Worm (Caenorhabditis elegans): ENCODE data around the gene mlck-1.
A peak's percentile ranks its signal among the peaks of the same experiment; 100 is the strongest.

mlck-1 gene

DNA sequence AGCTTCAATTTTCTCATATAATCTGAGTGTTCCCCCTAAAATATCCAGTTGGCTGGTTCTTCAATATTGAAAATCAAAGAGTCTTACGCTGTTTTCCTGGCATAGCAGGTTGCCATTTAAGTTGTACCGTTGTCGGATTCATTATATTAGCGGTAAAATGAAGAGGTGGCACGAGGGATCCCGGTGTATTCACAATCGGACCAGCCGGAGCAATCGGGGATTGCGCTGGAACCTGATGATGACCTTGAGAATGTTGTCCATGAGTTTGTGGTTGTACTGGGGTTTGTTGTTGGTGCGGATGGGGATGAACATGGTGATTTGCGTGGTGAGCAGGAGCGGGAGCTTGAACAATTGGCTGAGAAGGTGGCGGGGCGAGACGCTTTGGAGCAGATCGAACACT lies 25.1 kb downstream of the mlck-1 start:
- no peak for TF ChIP-seq nhr-23 (tag; optimal IDR thresholded peaks at IDR 0.05)
- TF ChIP-seq hmg-11 (tag; optimal IDR thresholded peaks at IDR 0.05), result no peak
- no peak for TF ChIP-seq nhr-237 (tag; optimal IDR thresholded peaks at IDR 0.05)
- no peak for TF ChIP-seq jun-1 (tag; optimal IDR thresholded peaks at IDR 0.05)
- TF ChIP-seq nhr-43 (tag; optimal IDR thresholded peaks at IDR 0.05; ENCODE audit: poor library complexity, severe bottlenecking), result no peak
- TF ChIP-seq nhr-12 (tag; optimal IDR thresholded peaks at IDR 0.05), result no peak
- no peak for TF ChIP-seq egl-5 (tag; optimal IDR thresholded peaks at IDR 0.05)
- TF ChIP-seq mdl-1 (tag; optimal IDR thresholded peaks at IDR 0.05), result no peak
- no peak for TF ChIP-seq ceh-16 (tag; optimal IDR thresholded peaks at IDR 0.05)
- no peak for TF ChIP-seq fos-1 (tag; optimal IDR thresholded peaks at IDR 0.05)
- TF ChIP-seq elt-2 (tag; optimal IDR thresholded peaks at IDR 0.05), result no peak
- TF ChIP-seq eor-1 (tag; optimal IDR thresholded peaks at IDR 0.05), result no peak
- no peak for TF ChIP-seq ZK546.5 (tag; optimal IDR thresholded peaks at IDR 0.05)
- TF ChIP-seq pha-4 (tag; optimal IDR thresholded peaks at IDR 0.05), result no peak
- no peak for TF ChIP-seq lin-39 (tag; optimal IDR thresholded peaks at IDR 0.05)
- TF ChIP-seq unc-39 (tag; optimal IDR thresholded peaks at IDR 0.05), result no peak
- no peak for TF ChIP-seq lin-15B (tag; optimal IDR thresholded peaks at IDR 0.05)
- TF ChIP-seq R02D3.7 (tag; optimal IDR thresholded peaks at IDR 0.05), result no peak
- no peak for TF ChIP-seq zag-1 (tag; optimal IDR thresholded peaks at IDR 0.05)
- TF ChIP-seq nhr-28 (tag; optimal IDR thresholded peaks at IDR 0.05), result no peak

DNA sequence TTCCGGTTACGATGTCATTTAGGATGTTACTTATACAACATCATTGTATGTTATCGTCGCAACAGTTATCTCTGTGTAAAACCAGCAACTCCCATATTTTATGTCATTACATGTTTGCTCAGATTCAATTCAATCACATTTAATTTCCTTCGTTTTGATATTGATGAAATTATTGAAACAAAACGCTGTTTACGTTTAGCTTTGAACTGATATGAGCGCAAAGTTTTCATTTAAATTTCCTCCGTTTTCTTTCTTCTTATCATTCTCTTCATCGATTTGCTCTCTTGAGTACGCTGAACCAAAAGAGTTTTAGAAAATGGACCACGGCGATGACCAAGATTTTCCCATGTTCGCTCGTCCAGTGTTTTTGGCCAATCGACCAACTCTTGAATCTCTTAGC lies 38.8 kb downstream of the mlck-1 start, which contains the start of gene sek-6:
sek-6 (plus strand) TSS at position 315 of the 400 bp plus-strand sequence.
- TF ChIP-seq elt-2 (tag; optimal IDR thresholded peaks at IDR 0.05), result peak; percentile 44
- TF ChIP-seq nhr-23 (tag; optimal IDR thresholded peaks at IDR 0.05), result no peak
- TF ChIP-seq ceh-82 (tag; optimal IDR thresholded peaks at IDR 0.05), result no peak

DNA sequence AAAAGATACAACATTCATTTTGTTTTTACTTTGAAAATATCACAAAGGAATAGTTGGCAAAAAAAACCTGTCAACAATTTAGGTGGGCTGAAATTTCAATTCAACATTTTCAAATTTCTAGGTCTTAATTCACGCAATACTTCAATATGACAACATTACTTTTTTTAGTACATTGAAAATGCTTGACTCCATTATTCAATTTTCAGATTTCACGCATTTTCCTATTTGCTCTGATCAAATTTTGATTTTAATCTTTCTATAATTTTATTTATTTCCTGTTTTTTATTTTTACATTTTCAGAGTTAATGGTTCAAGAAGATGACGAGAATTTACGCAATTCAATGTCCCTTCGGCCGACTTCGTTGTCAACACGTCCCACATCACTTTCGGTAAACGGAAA lies 42.0 kb downstream of the mlck-1 start, which contains the start of gene mkk-4:
mkk-4 (plus strand) TSS at position 301 of the 400 bp plus-strand sequence.
- TF ChIP-seq egl-5 (tag; optimal IDR thresholded peaks at IDR 0.05) (no peak), mml-1 (tag; optimal IDR thresholded peaks at IDR 0.05) (no peak), fos-1 (tag; optimal IDR thresholded peaks at IDR 0.05) (no peak), egl-27 (tag; optimal IDR thresholded peaks at IDR 0.05) (no peak), jun-1 (tag; optimal IDR thresholded peaks at IDR 0.05) (no peak)

DNA sequence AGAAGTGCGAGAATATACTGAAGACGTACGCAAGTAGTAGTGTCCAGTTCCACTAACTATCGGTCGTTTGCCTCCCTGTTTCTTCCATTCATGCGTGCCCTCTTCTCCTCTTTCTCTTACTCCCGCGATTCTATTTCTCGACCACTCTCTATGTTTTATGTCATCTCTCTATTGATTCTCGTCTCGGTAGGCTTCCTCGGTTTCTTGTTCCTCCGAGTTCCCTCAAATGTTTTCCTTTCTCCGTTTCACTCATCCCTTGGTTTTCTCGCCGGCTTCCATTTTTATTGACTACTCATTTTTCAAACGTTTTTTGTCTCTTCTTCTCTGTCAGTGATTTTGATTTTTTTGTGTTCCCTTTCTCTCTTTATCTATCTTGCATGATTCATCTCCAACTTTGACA lies 43.2 kb downstream of the mlck-1 start:
- TF ChIP-seq eor-1 (tag; optimal IDR thresholded peaks at IDR 0.05), result no peak
- TF ChIP-seq nhr-23 (tag; optimal IDR thresholded peaks at IDR 0.05), result peak; percentile 54
- TF ChIP-seq ZK546.5 (tag; optimal IDR thresholded peaks at IDR 0.05), result no peak
- peak; percentile 48 for TF ChIP-seq snpc-4 (tag; optimal IDR thresholded peaks at IDR 0.05)
- no peak for TF ChIP-seq ceh-16 (tag; optimal IDR thresholded peaks at IDR 0.05)
- no peak for TF ChIP-seq pqm-1 (tag; optimal IDR thresholded peaks at IDR 0.05)
- no peak for TF ChIP-seq zag-1 (tag; optimal IDR thresholded peaks at IDR 0.05)
- TF ChIP-seq fkh-10 (GFP tag; optimal IDR thresholded peaks at IDR 0.05), result no peak
- TF ChIP-seq ceh-9 (tag; optimal IDR thresholded peaks at IDR 0.05), result no peak
- TF ChIP-seq nhr-76 (tag; optimal IDR thresholded peaks at IDR 0.05), result no peak
- peak; percentile 48 for TF ChIP-seq lsy-12 (tag; optimal IDR thresholded peaks at IDR 0.05)
- no peak for TF ChIP-seq ztf-11 (tag; optimal IDR thresholded peaks at IDR 0.05)
- TF ChIP-seq egl-5 (tag; optimal IDR thresholded peaks at IDR 0.05), result peak; percentile 45
- TF ChIP-seq aly-2 (tag; optimal IDR thresholded peaks at IDR 0.05), result no peak
- no peak for TF ChIP-seq mdl-1 (tag; optimal IDR thresholded peaks at IDR 0.05)
- peak; percentile 4 for TF ChIP-seq elt-2 (tag; optimal IDR thresholded peaks at IDR 0.05)
- no peak for TF ChIP-seq tbx-2 (tag; optimal IDR thresholded peaks at IDR 0.05)
- peak; percentile 22 for TF ChIP-seq elt-1 (tag; optimal IDR thresholded peaks at IDR 0.05)
- TF ChIP-seq sea-2 (GFP tag; optimal IDR thresholded peaks at IDR 0.05), result no peak
- TF ChIP-seq unc-39 (tag; optimal IDR thresholded peaks at IDR 0.05), result no peak
- no peak for TF ChIP-seq daf-12 (tag; optimal IDR thresholded peaks at IDR 0.05)
- TF ChIP-seq nhr-237 (tag; optimal IDR thresholded peaks at IDR 0.05), result no peak
- TF ChIP-seq nhr-11 (tag; optimal IDR thresholded peaks at IDR 0.05), result no peak
- no peak for TF ChIP-seq nhr-43 (tag; optimal IDR thresholded peaks at IDR 0.05; ENCODE audit: poor library complexity, severe bottlenecking)
- no peak for TF ChIP-seq mml-1 (tag; optimal IDR thresholded peaks at IDR 0.05)
- peak; percentile 9 for TF ChIP-seq egl-27 (tag; optimal IDR thresholded peaks at IDR 0.05)
- TF ChIP-seq nhr-77 (tag; optimal IDR thresholded peaks at IDR 0.05), result no peak
- no peak for TF ChIP-seq ceh-82 (tag; optimal IDR thresholded peaks at IDR 0.05)
- no peak for TF ChIP-seq nhr-28 (tag; optimal IDR thresholded peaks at IDR 0.05)
- no peak for TF ChIP-seq skn-1 (tag; optimal IDR thresholded peaks at IDR 0.05)
- TF ChIP-seq ama-1 (optimal IDR thresholded peaks at IDR 0.05), result no peak
- TF ChIP-seq elt-3 (tag; optimal IDR thresholded peaks at IDR 0.05), result no peak
- TF ChIP-seq R02D3.7 (tag; optimal IDR thresholded peaks at IDR 0.05), result no peak
- TF ChIP-seq nhr-12 (tag; optimal IDR thresholded peaks at IDR 0.05), result no peak
- no peak for TF ChIP-seq ztf-4 (tag; optimal IDR thresholded peaks at IDR 0.05)
- TF ChIP-seq nfya-1 (tag; optimal IDR thresholded peaks at IDR 0.05; ENCODE audit: insufficient read depth), result peak; percentile 60
- peak; percentile 49 for TF ChIP-seq lin-39 (tag; optimal IDR thresholded peaks at IDR 0.05)
- TF ChIP-seq ceh-28 (tag; optimal IDR thresholded peaks at IDR 0.05), result peak; percentile 67
- TF ChIP-seq nhr-25 (tag; optimal IDR thresholded peaks at IDR 0.05), result peak; percentile 30
- no peak for TF ChIP-seq unc-62 (GFP tag; optimal IDR thresholded peaks at IDR 0.05)
- no peak for TF ChIP-seq nhr-67 (tag; optimal IDR thresholded peaks at IDR 0.05)

Measured in whole organism, L3 larva.